Worm (Caenorhabditis elegans) whole organism, young adult: ENCODE data around the gene F08G5.3.

Source experiments
- B0336.3 ChIP-seq: fragments of 200-800 bp; sonication (Bioruptor generic); IDR thresholded peaks from 2 replicates; pipeline ENCODE4 v1.3.6; 2022; ENCODE audit warnings: missing genetic modification characterization, missing compliant biosample characterization
- D2030.7 ChIP-seq: fragments of 200-800 bp; sonication (Bioruptor generic); IDR thresholded peaks from 2 replicates; pipeline ENCODE4 v1.3.6; 2022; ENCODE audit warnings: missing genetic modification reagents, missing genetic modification characterization, missing compliant biosample characterization
- F23B12.7 ChIP-seq: sonication (generic microtip); optimal IDR thresholded peaks from 2 replicates; lab custom pipeline; 2017; ENCODE audit warnings: missing genetic modification characterization, mild to moderate bottlenecking, missing compliant biosample characterization, antibody characterized with exemption, moderate library complexity; ENCODE audit not compliant: insufficient read depth
- F55B11.4 ChIP-seq: sonication (generic microtip); optimal IDR thresholded peaks from 2 replicates; lab custom pipeline; 2016; ENCODE audit warnings: missing compliant biosample characterization, missing genetic modification characterization, borderline replicate concordance; ENCODE audit not compliant: insufficient read depth
- F57A8.1 ChIP-seq: fragments of 200-800 bp; sonication (Bioruptor generic); optimal IDR thresholded peaks from 2 replicates; lab custom pipeline; 2018; ENCODE audit warnings: mild to moderate bottlenecking, missing genetic modification characterization, moderate library complexity, missing compliant biosample characterization
- T26A5.8 ChIP-seq: sonication (generic microtip); optimal IDR thresholded peaks from 2 replicates; lab custom pipeline; 2016; ENCODE audit warnings: missing genetic modification characterization, missing compliant biosample characterization
- Y56A3A.18 ChIP-seq: fragments of 200-800 bp; sonication (Bioruptor generic); IDR thresholded peaks from 2 replicates; pipeline ENCODE4 v1.3.6; 2022; ENCODE audit warnings: missing genetic modification reagents, missing genetic modification characterization, missing compliant biosample characterization
- Y79H2A.3 ChIP-seq: fragments of 200-800 bp; sonication (Bioruptor generic); conservative IDR thresholded peaks from 2 replicates; pipeline ENCODE4 v1.3.6; 2022; ENCODE audit warnings: missing genetic modification reagents, missing genetic modification characterization, missing compliant biosample characterization
- Y95B8A.8 ChIP-seq: fragments of 200-800 bp; sonication (Bioruptor generic); IDR thresholded peaks from 2 replicates; pipeline ENCODE4 v1.3.6; 2022; ENCODE audit warnings: missing genetic modification reagents, missing genetic modification characterization, missing compliant biosample characterization
- akir-1 ChIP-seq: fragments of 200-800 bp; sonication (Bioruptor generic); optimal IDR thresholded peaks from 2 replicates; lab custom pipeline; 2018; ENCODE audit warnings: mild to moderate bottlenecking, missing genetic modification characterization, moderate library complexity, missing compliant biosample characterization
- aptf-3 ChIP-seq: fragments of 200-800 bp; sonication (Bioruptor generic); IDR thresholded peaks from 2 replicates; pipeline ENCODE4 v1.3.6; 2022; ENCODE audit warnings: missing genetic modification characterization, missing compliant biosample characterization
- athp-1 ChIP-seq: sonication (generic microtip); optimal IDR thresholded peaks from 2 replicates; lab custom pipeline; 2017; ENCODE audit warnings: mild to moderate bottlenecking, missing genetic modification characterization, missing compliant biosample characterization
- attf-6 ChIP-seq: fragments of 200-800 bp; sonication (Bioruptor generic); IDR thresholded peaks from 2 replicates; pipeline ENCODE4 v1.3.6; 2022; ENCODE audit warnings: missing genetic modification reagents, missing genetic modification characterization, missing compliant biosample characterization
- bed-1 ChIP-seq: fragments of 200-800 bp; sonication (Bioruptor generic); IDR thresholded peaks from 2 replicates; pipeline ENCODE4 v1.3.6; 2022; ENCODE audit warnings: missing genetic modification reagents, missing genetic modification characterization, missing compliant biosample characterization
- cebp-2 ChIP-seq: fragments of 200-800 bp; sonication (Bioruptor generic); IDR thresholded peaks from 2 replicates; pipeline ENCODE4 v1.3.6; 2022; ENCODE audit warnings: missing genetic modification characterization, missing compliant biosample characterization
- ceh-27 ChIP-seq: fragments of 200-800 bp; sonication (Bioruptor generic); optimal IDR thresholded peaks from 2 replicates; lab custom pipeline; 2018; ENCODE audit warnings: mild to moderate bottlenecking, missing genetic modification characterization, moderate library complexity, missing compliant biosample characterization
- ceh-40 ChIP-seq: fragments of 200-800 bp; sonication (Bioruptor generic); IDR thresholded peaks from 2 replicates; pipeline ENCODE4 v1.3.6; 2022; ENCODE audit warnings: missing genetic modification characterization, missing compliant biosample characterization
- ceh-91 ChIP-seq: fragments of 200-800 bp; sonication (Bioruptor generic); IDR thresholded peaks from 2 replicates; pipeline ENCODE4 v1.3.6; 2022; ENCODE audit warnings: missing genetic modification reagents, missing genetic modification characterization, missing compliant biosample characterization
- die-1 ChIP-seq: sonication (generic microtip); optimal IDR thresholded peaks from 2 replicates; lab custom pipeline; 2016; ENCODE audit warnings: missing genotype, mild to moderate bottlenecking, missing genetic modification characterization, missing compliant biosample characterization
- egrh-3 ChIP-seq: fragments of 200-800 bp; sonication (Bioruptor generic); IDR thresholded peaks from 2 replicates; pipeline ENCODE4 v1.3.6; 2022; ENCODE audit warnings: missing genetic modification reagents, missing genetic modification characterization, missing compliant biosample characterization
- him-1 ChIP-seq: sonication (generic microtip); optimal IDR thresholded peaks from 2 replicates; lab custom pipeline; 2016; ENCODE audit warnings: missing genotype, missing genetic modification reagents, missing genetic modification characterization, missing compliant biosample characterization
- hsf-1 ChIP-seq: fragments of 200-800 bp; sonication (Bioruptor generic); IDR thresholded peaks from 2 replicates; pipeline ENCODE4 v1.3.6; 2022; ENCODE audit warnings: missing genetic modification reagents, missing genetic modification characterization, missing compliant biosample characterization
- lag-1 ChIP-seq: fragments of 200-800 bp; sonication (Bioruptor generic); IDR thresholded peaks from 2 replicates; pipeline ENCODE4 v1.3.6; 2022; ENCODE audit warnings: missing genetic modification reagents, missing genetic modification characterization, missing compliant biosample characterization
- let-607 ChIP-seq, 2 experiments: fragments of 200-800 bp in 1 of 2; sonication (Bioruptor generic) in 1 of 2; sonication (generic microtip) in 1 of 2; optimal IDR thresholded peaks; 2 replicates each; lab custom pipeline; 2016 to 2018; ENCODE audit warnings: mild to moderate bottlenecking in 2 of 2, missing compliant biosample characterization in 2 of 2, missing genetic modification characterization in 2 of 2, moderate library complexity in 2 of 2, missing genotype in 1 of 2
- lin-26 ChIP-seq: fragments of 200-800 bp; sonication (Bioruptor generic); IDR thresholded peaks from 2 replicates; pipeline ENCODE4 v1.3.6; 2022; ENCODE audit warnings: missing genetic modification reagents, missing genetic modification characterization, missing compliant biosample characterization
- lin-35 ChIP-seq, 3 experiments: fragments of 150-350 bp in 2 of 3; sonication (generic microtip) in 1 of 3; optimal IDR thresholded peaks; 2 replicates each; lab custom pipeline; 2014 to 2018; ENCODE audit warnings: missing biosample characterization in 3 of 3, missing genetic modification characterization in 3 of 3, missing genetic modification reagents in 3 of 3
- lin-54 ChIP-seq: fragments of 200-800 bp; sonication (Bioruptor generic); optimal IDR thresholded peaks from 2 replicates; lab custom pipeline; 2018; ENCODE audit warnings: mild to moderate bottlenecking, missing genetic modification characterization, missing compliant biosample characterization
- lir-1 ChIP-seq: fragments of 200-800 bp; sonication (Bioruptor generic); conservative IDR thresholded peaks from 2 replicates; pipeline ENCODE4 v1.3.6; 2022; ENCODE audit warnings: missing genetic modification reagents, missing genetic modification characterization, missing compliant biosample characterization
- lsl-1 ChIP-seq: fragments of 200-800 bp; sonication (Bioruptor generic); optimal IDR thresholded peaks from 2 replicates; lab custom pipeline; 2018; ENCODE audit warnings: mild to moderate bottlenecking, missing genetic modification characterization, moderate library complexity, missing compliant biosample characterization
- madf-3 ChIP-seq: fragments of 200-800 bp; sonication (Bioruptor generic); IDR thresholded peaks from 2 replicates; pipeline ENCODE4 v1.3.6; 2022; ENCODE audit warnings: missing genetic modification reagents, missing genetic modification characterization, missing compliant biosample characterization
- madf-6 ChIP-seq: fragments of 200-800 bp; sonication (Bioruptor generic); IDR thresholded peaks from 2 replicates; pipeline ENCODE4 v1.3.6; 2022; ENCODE audit warnings: missing genetic modification reagents, missing genetic modification characterization, missing compliant biosample characterization
- nhr-90 ChIP-seq: sonication (generic microtip); optimal IDR thresholded peaks from 2 replicates; lab custom pipeline; 2016; ENCODE audit warnings: missing genotype, mild to moderate bottlenecking, missing genetic modification characterization, missing compliant biosample characterization
- repo-1 ChIP-seq: sonication (generic microtip); optimal IDR thresholded peaks from 2 replicates; lab custom pipeline; 2017; ENCODE audit warnings: mild to moderate bottlenecking, missing genetic modification characterization, missing compliant biosample characterization
- sea-2 ChIP-seq: fragments of 200-800 bp; sonication (Bioruptor generic); IDR thresholded peaks from 2 replicates; pipeline ENCODE4 v1.3.6; 2022; ENCODE audit warnings: missing genetic modification characterization, missing compliant biosample characterization
- snpc-1.3 ChIP-seq: sonication (generic microtip); optimal IDR thresholded peaks from 2 replicates; lab custom pipeline; 2017; ENCODE audit warnings: missing genetic modification characterization, mild to moderate bottlenecking, missing compliant biosample characterization, antibody characterized with exemption, moderate library complexity, missing genotype, missing genetic modification reagents; ENCODE audit not compliant: insufficient read depth
- snpc-3.4 ChIP-seq: sonication (generic microtip); optimal IDR thresholded peaks from 2 replicates; lab custom pipeline; 2017; ENCODE audit warnings: missing genetic modification characterization, mild to moderate bottlenecking, missing compliant biosample characterization, antibody characterized with exemption, moderate library complexity, missing genotype, missing genetic modification reagents
- somi-1 ChIP-seq: fragments of 200-800 bp; sonication (Bioruptor generic); optimal IDR thresholded peaks from 2 replicates; lab custom pipeline; 2018; ENCODE audit warnings: mild to moderate bottlenecking, missing genetic modification characterization, missing compliant biosample characterization
- ztf-22 ChIP-seq: fragments of 200-800 bp; sonication (Bioruptor generic); optimal IDR thresholded peaks from 2 replicates; lab custom pipeline; 2018; ENCODE audit warnings: mild to moderate bottlenecking, missing genetic modification characterization, moderate library complexity, missing compliant biosample characterization
- ztf-25 ChIP-seq: fragments of 200-800 bp; sonication (Bioruptor generic); IDR thresholded peaks from 2 replicates; pipeline ENCODE4 v1.3.6; 2022; ENCODE audit warnings: missing genetic modification reagents, missing genetic modification characterization, missing compliant biosample characterization
- ztf-26 ChIP-seq: sonication (generic microtip); optimal IDR thresholded peaks from 2 replicates; lab custom pipeline; 2017; ENCODE audit warnings: missing genetic modification characterization, missing compliant biosample characterization
- ztf-28 ChIP-seq: fragments of 200-800 bp; sonication (Bioruptor generic); IDR thresholded peaks from 2 replicates; pipeline ENCODE4 v1.3.6; 2022; ENCODE audit warnings: missing genetic modification reagents, missing genetic modification characterization, missing compliant biosample characterization
- ztf-3 ChIP-seq: fragments of 200-800 bp; sonication (Bioruptor generic); optimal IDR thresholded peaks from 2 replicates; lab custom pipeline; 2018; ENCODE audit warnings: mild to moderate bottlenecking, missing genetic modification characterization, missing compliant biosample characterization

Gene F08G5.3

ce11 chrIV:12371879-12372278 lies 45.5 kb downstream of the F08G5.3 start, which contains the start of gene wdr-46 (continued):
- no peak for TF ChIP-seq nhr-90 (tag; lab: Kevin White, UChicago)
- no peak for TF ChIP-seq ceh-91 (GFP tag; lab: Robert Waterston, UW)
- no peak for TF ChIP-seq ceh-40
- TF ChIP-seq egrh-3 (GFP tag; lab: Robert Waterston, UW) = no peak
- no peak for TF ChIP-seq lag-1 (GFP tag; lab: Robert Waterston, UW)
- no peak for TF ChIP-seq athp-1
- no peak for TF ChIP-seq sea-2 (GFP tag; lab: Robert Waterston, UW)
- no peak for TF ChIP-seq ztf-28 (GFP tag; lab: Robert Waterston, UW)
- no peak for TF ChIP-seq F55B11.4 (tag; lab: Kevin White, UChicago)
- no peak for TF ChIP-seq aptf-3 (GFP tag; lab: Robert Waterston, UW)
- no peak for TF ChIP-seq snpc-3.4
- TF ChIP-seq snpc-1.3 = no peak
- TF ChIP-seq hsf-1 (GFP tag; lab: Robert Waterston, UW) = no peak
- TF ChIP-seq ztf-3 = no peak
- TF ChIP-seq ztf-25 (GFP tag; lab: Robert Waterston, UW) = no peak
- TF ChIP-seq ztf-26 (tag; lab: Kevin White, UChicago) = peak; percentile 17
- TF ChIP-seq lin-54 = peak; percentile 97
- no peak for TF ChIP-seq lin-26 (GFP tag; lab: Robert Waterston, UW)
- TF ChIP-seq F57A8.1 (GFP tag; lab: Kevin White, UChicago) = no peak
- no peak for TF ChIP-seq repo-1 (tag; lab: Kevin White, UChicago)
- peak; percentile 81 for TF ChIP-seq madf-6 (GFP tag; lab: Robert Waterston, UW)
- no peak for TF ChIP-seq T26A5.8 (tag; lab: Kevin White, UChicago)
- no peak for TF ChIP-seq akir-1 (GFP tag; lab: Kevin White, UChicago)
- TF ChIP-seq D2030.7 (GFP tag; lab: Robert Waterston, UW) = 0 out of 2 replicates have a peak, but pooled peaks have one; percentile 26
- no peak for TF ChIP-seq die-1 (tag; lab: Kevin White, UChicago)
- TF ChIP-seq madf-3 = 0 out of 2 replicates have a peak, but pooled peaks have one; percentile 35
- peak; percentile 54; the same call in 1 of the 2 replicates for TF ChIP-seq Y56A3A.18
- no peak for TF ChIP-seq bed-1 (GFP tag; lab: Robert Waterston, UW)
- TF ChIP-seq cebp-2 (GFP tag; lab: Robert Waterston, UW) = no peak
- no peak for TF ChIP-seq lir-1
- peak; percentile 60 for TF ChIP-seq him-1
- no peak for TF ChIP-seq Y95B8A.8 (GFP tag; lab: Robert Waterston, UW)
- peak; percentile 86 for TF ChIP-seq lsl-1 (GFP tag; lab: Kevin White, UChicago)
- TF ChIP-seq F23B12.7 (tag; lab: Kevin White, UChicago) = peak; percentile 34
- no peak for TF ChIP-seq somi-1 (GFP tag; lab: Kevin White, UChicago)
- TF ChIP-seq let-607 (tag; optimal IDR thresholded peaks at IDR 0.05; lab: Kevin White, UChicago) = no peak
- no peak for TF ChIP-seq ceh-27 (GFP tag; lab: Kevin White, UChicago)

- TF ChIP-seq madf-3 (peak; percentile 80; the same call in 1 of the 2 replicates), lin-35 (GFP tag; optimal IDR thresholded peaks at IDR 0.05; lab: Kevin White, UChicago) (no peak), madf-6 (GFP tag; lab: Robert Waterston, UW) (peak; percentile 47), B0336.3 (GFP tag; lab: Robert Waterston, UW) (peak; percentile 49; the same call in 1 of the 2 replicates), cebp-2 (GFP tag; lab: Robert Waterston, UW) (peak; percentile 86; the same call in 1 of the 2 replicates), attf-6 (GFP tag; lab: Robert Waterston, UW) (peak; percentile 37; the same call in 1 of the 2 replicates), ztf-22 (GFP tag; lab: Kevin White, UChicago) (no peak), Y79H2A.3 (GFP tag; lab: Robert Waterston, UW) (0 out of 2 replicates have a peak, but pooled peaks have one; percentile 37)
- TF ChIP-seq, all 124 proteins: peak for 6
These were observed 46.0 kb downstream of the F08G5.3 start for ce11 chrIV:12371340-12371739.
